Worm (Caenorhabditis elegans): ENCODE results near the gene paqr-1.

- TF ChIP-seq ama-1 (optimal IDR thresholded peaks at IDR 0.05) (no peak), flt-1 (GFP tag; IDR thresholded peaks at IDR 0.05) (no peak), ets-7 (tag; optimal IDR thresholded peaks at IDR 0.05) (no peak), ceh-36 (tag; optimal IDR thresholded peaks at IDR 0.05) (no peak), tra-4 (tag; optimal IDR thresholded peaks at IDR 0.05) (no peak), hmg-4 (GFP tag; optimal IDR thresholded peaks at IDR 0.05) (no peak), aly-1 (tag; optimal IDR thresholded peaks at IDR 0.05) (no peak), hmbx-1 (tag; optimal IDR thresholded peaks at IDR 0.05) (no peak), tbx-11 (GFP tag; IDR thresholded peaks at IDR 0.05) (no peak), scrt-1 (GFP tag; IDR thresholded peaks at IDR 0.05) (no peak), hnd-1 (tag; optimal IDR thresholded peaks at IDR 0.05) (no peak), sea-1 (GFP tag; conservative IDR thresholded peaks at IDR 0.05) (no peak), tbx-37 (GFP tag; conservative IDR thresholded peaks at IDR 0.05) (no peak), F13C5.2 (tag; optimal IDR thresholded peaks at IDR 0.05) (no peak)
Observed at ce11 chrIV:6554865-6555264, 373 bp downstream of the paqr-1 start.
